Fruit fly (Drosophila melanogaster) whole organism, embryonic: Measurements from ENCODE around the gene CG43954.

Experiments used
- C15 ChIP-seq: fragments of 200-800 bp; sonication (Bioruptor generic); IDR thresholded peaks from 3 replicates; pipeline ENCODE4 v1.3.6; 2022; ENCODE audit warnings: missing biosample characterization, missing genetic modification characterization
- CG12155 ChIP-seq: fragments of 200-800 bp; sonication (Bioruptor generic); optimal IDR thresholded peaks from 3 replicates; lab custom pipeline; 2016; ENCODE audit warnings: missing biosample characterization, missing genetic modification characterization
- CG1233 ChIP-seq: fragments of 200-800 bp; sonication (Bioruptor generic); optimal IDR thresholded peaks from 4 replicates; lab custom pipeline; 2018; ENCODE audit warnings: missing biosample characterization, mild to moderate bottlenecking, missing genetic modification characterization
- CG12769 ChIP-seq: fragments of 200-800 bp; sonication (Bioruptor generic); optimal IDR thresholded peaks from 2 replicates; lab custom pipeline; 2019; ENCODE audit warnings: missing biosample characterization, mild to moderate bottlenecking, missing genetic modification characterization, moderate library complexity
- CG13894 ChIP-seq: fragments of 200-800 bp; sonication (Bioruptor generic); optimal IDR thresholded peaks from 3 replicates; lab custom pipeline; 2018; ENCODE audit warnings: missing biosample characterization, mild to moderate bottlenecking, missing genetic modification characterization, moderate library complexity
- CG1647 ChIP-seq: fragments of 200-800 bp; sonication (Bioruptor generic); optimal IDR thresholded peaks from 3 replicates; lab custom pipeline; 2016; ENCODE audit warnings: missing biosample characterization, missing genetic modification characterization
- CG17186 ChIP-seq: fragments of 200-800 bp; sonication (Bioruptor generic); optimal IDR thresholded peaks from 3 replicates; lab custom pipeline; 2017; ENCODE audit warnings: missing biosample characterization, missing genetic modification reagents, missing genetic modification characterization
- CG17385 ChIP-seq: fragments of 200-800 bp; sonication (Bioruptor generic); optimal IDR thresholded peaks from 3 replicates; lab custom pipeline; 2018; ENCODE audit warnings: missing biosample characterization, mild to moderate bottlenecking, missing genetic modification characterization
- CG2199 ChIP-seq: fragments of 200-800 bp; sonication (Bioruptor generic); IDR thresholded peaks from 3 replicates; pipeline ENCODE4 v1.3.6; 2022; ENCODE audit warnings: missing biosample characterization, missing genetic modification characterization
- CG2678 ChIP-seq: fragments of 200-800 bp; sonication (Bioruptor generic); optimal IDR thresholded peaks from 3 replicates; lab custom pipeline; 2019; ENCODE audit warnings: missing biosample characterization, mild to moderate bottlenecking, missing genetic modification characterization, moderate library complexity
- CG4282 ChIP-seq: fragments of 200-800 bp; sonication (Bioruptor generic); optimal IDR thresholded peaks from 2 replicates; lab custom pipeline; 2016; ENCODE audit warnings: missing biosample characterization, missing genetic modification characterization
- CG4730 ChIP-seq: fragments of 200-800 bp; sonication (Bioruptor generic); IDR thresholded peaks from 2 replicates; pipeline ENCODE4 v1.3.6; 2022; ENCODE audit warnings: missing biosample characterization, missing genetic modification characterization
- CG5180 ChIP-seq: fragments of 200-800 bp; sonication (Bioruptor generic); optimal IDR thresholded peaks from 3 replicates; lab custom pipeline; 2017; ENCODE audit warnings: missing biosample characterization, missing genetic modification characterization, mild to moderate bottlenecking, moderate library complexity, missing genetic modification reagents
- CG7271 ChIP-seq: fragments of 200-800 bp; sonication (Bioruptor generic); optimal IDR thresholded peaks from 2 replicates; lab custom pipeline; 2018; ENCODE audit warnings: missing biosample characterization, mild to moderate bottlenecking, missing genetic modification characterization, moderate library complexity
- CG8290 ChIP-seq, 3 experiments: fragments of 200-800 bp; sonication (Bioruptor generic); optimal IDR thresholded peaks; 2 replicates each; lab custom pipeline; 2016 to 2019; ENCODE audit warnings: missing biosample characterization in 3 of 3, missing genetic modification characterization in 3 of 3, mild to moderate bottlenecking in 2 of 3, moderate library complexity in 1 of 3
- CG8359 ChIP-seq: fragments of 200-800 bp; sonication (Bioruptor generic); optimal IDR thresholded peaks from 2 replicates; lab custom pipeline; 2017; ENCODE audit warnings: missing biosample characterization, mild to moderate bottlenecking, missing genetic modification characterization, borderline replicate concordance
- CG9797 ChIP-seq: fragments of 200-800 bp; sonication (Bioruptor generic); optimal IDR thresholded peaks from 3 replicates; lab custom pipeline; 2018; ENCODE audit warnings: missing biosample characterization, mild to moderate bottlenecking, missing genetic modification characterization
- Dref ChIP-seq: fragments of 200-800 bp; sonication (Bioruptor generic); IDR thresholded peaks from 2 replicates; pipeline ENCODE4 v1.3.6; 2022; ENCODE audit warnings: missing biosample characterization, missing genetic modification characterization
- Fer1 ChIP-seq: fragments of 200-800 bp; sonication (Bioruptor generic); optimal IDR thresholded peaks from 2 replicates; lab custom pipeline; 2017; ENCODE audit warnings: missing biosample characterization, mild to moderate bottlenecking, missing genetic modification characterization
- GATAe ChIP-seq: fragments of 200-800 bp; sonication (Bioruptor generic); conservative IDR thresholded peaks from 2 replicates; pipeline ENCODE4 v1.3.6; 2022; ENCODE audit warnings: missing biosample characterization, missing genetic modification characterization
- Hey ChIP-seq: fragments of 200-800 bp; sonication (Bioruptor generic); optimal IDR thresholded peaks from 3 replicates; lab custom pipeline; 2018; ENCODE audit warnings: missing biosample characterization, mild to moderate bottlenecking, missing genetic modification characterization
- HmgZ ChIP-seq: fragments of 200-800 bp; sonication (Bioruptor generic); optimal IDR thresholded peaks from 2 replicates; lab custom pipeline; 2018; ENCODE audit warnings: missing biosample characterization, mild to moderate bottlenecking, missing genetic modification characterization
- Hmr ChIP-seq: fragments of 200-800 bp; sonication (Bioruptor generic); optimal IDR thresholded peaks from 3 replicates; lab custom pipeline; 2017; ENCODE audit warnings: mild to moderate bottlenecking, missing biosample characterization, missing genetic modification reagents, missing genetic modification characterization
- Jarid2 ChIP-seq: fragments of 200-800 bp; sonication (Bioruptor generic); optimal IDR thresholded peaks from 3 replicates; lab custom pipeline; 2017; ENCODE audit warnings: mild to moderate bottlenecking, missing biosample characterization, missing genetic modification reagents, missing genetic modification characterization
- Lpt ChIP-seq: fragments of >200 bp; optimal IDR thresholded peaks from 2 replicates; lab custom pipeline; 2018; ENCODE audit warnings: missing biosample characterization, missing genetic modification characterization
- MTF-1 ChIP-seq: fragments of 200-800 bp; sonication (Bioruptor generic); optimal IDR thresholded peaks from 2 replicates; lab custom pipeline; 2018; ENCODE audit warnings: missing biosample characterization, mild to moderate bottlenecking, missing genetic modification characterization, borderline replicate concordance
- Neu2 ChIP-seq: fragments of 200-800 bp; sonication (Bioruptor generic); optimal IDR thresholded peaks from 3 replicates; lab custom pipeline; 2016; ENCODE audit warnings: missing biosample characterization, missing genetic modification characterization, borderline replicate concordance
- Pdp1 ChIP-seq, 2 experiments: fragments of 200-800 bp; sonication (Bioruptor generic); optimal IDR thresholded peaks; 3 replicates each; lab custom pipeline; 2016; ENCODE audit warnings: missing biosample characterization in 2 of 2, missing genetic modification characterization in 2 of 2, mild to moderate bottlenecking in 1 of 2, moderate library complexity in 1 of 2
- Sin3A ChIP-seq: fragments of >200 bp; optimal IDR thresholded peaks from 2 replicates; lab custom pipeline; 2018
- Vsx1 ChIP-seq: fragments of 200-800 bp; sonication (Bioruptor generic); optimal IDR thresholded peaks from 2 replicates; lab custom pipeline; 2017; ENCODE audit warnings: missing biosample characterization, mild to moderate bottlenecking, missing genetic modification characterization, missing genetic modification reagents
- chinmo ChIP-seq: fragments of 200-800 bp; sonication (Bioruptor generic); IDR thresholded peaks from 4 replicates; pipeline ENCODE4 v1.3.6; 2022; ENCODE audit warnings: missing biosample characterization, missing genetic modification characterization; ENCODE audit not compliant: partially characterized antibody
- chm ChIP-seq: fragments of 200-800 bp; sonication (Bioruptor generic); IDR thresholded peaks from 2 replicates; pipeline ENCODE4 v1.3.6; 2022; ENCODE audit warnings: missing biosample characterization, missing genetic modification characterization
- croc ChIP-seq: fragments of 200-800 bp; sonication (Bioruptor generic); conservative IDR thresholded peaks from 3 replicates; pipeline ENCODE4 v1.3.6; 2022; ENCODE audit warnings: missing biosample characterization, missing genetic modification characterization
- crol ChIP-seq: fragments of 200-800 bp; sonication (Bioruptor generic); IDR thresholded peaks from 2 replicates; pipeline ENCODE4 v1.3.6; 2022; ENCODE audit warnings: missing biosample characterization, missing genetic modification characterization
- cwo ChIP-seq: fragments of 200-800 bp; sonication (Bioruptor generic); optimal IDR thresholded peaks from 3 replicates; lab custom pipeline; 2017; ENCODE audit warnings: missing biosample characterization, missing genetic modification characterization, mild to moderate bottlenecking, moderate library complexity, missing genetic modification reagents
- ems ChIP-seq: fragments of 200-800 bp; sonication (Bioruptor generic); optimal IDR thresholded peaks from 3 replicates; lab custom pipeline; 2016; ENCODE audit warnings: missing biosample characterization, missing genetic modification characterization
- ftz-f1 ChIP-seq: fragments of 200-800 bp; sonication (Bioruptor generic); optimal IDR thresholded peaks from 2 replicates; lab custom pipeline; 2016; ENCODE audit warnings: missing biosample characterization, missing genetic modification characterization
- gfzf ChIP-seq: fragments of 200-800 bp; sonication (Bioruptor generic); optimal IDR thresholded peaks from 2 replicates; lab custom pipeline; 2016; ENCODE audit warnings: missing biosample characterization, mild to moderate bottlenecking, missing genetic modification characterization, moderate library complexity
- mld ChIP-seq: fragments of 200-800 bp; sonication (Bioruptor generic); IDR thresholded peaks from 3 replicates; pipeline ENCODE4 v1.3.6; 2022; ENCODE audit warnings: missing biosample characterization, missing genetic modification characterization; ENCODE audit not compliant: partially characterized antibody
- sd ChIP-seq: fragments of 200-800 bp; sonication (Bioruptor generic); optimal IDR thresholded peaks from 3 replicates; lab custom pipeline; 2018; ENCODE audit warnings: missing biosample characterization, mild to moderate bottlenecking, missing genetic modification characterization, moderate library complexity
- so ChIP-seq: fragments of 200-800 bp; sonication (Bioruptor generic); IDR thresholded peaks from 3 replicates; pipeline ENCODE4 v1.3.6; 2022; ENCODE audit warnings: missing biosample characterization, missing genetic modification characterization
- sob ChIP-seq: fragments of 200-800 bp; sonication (Bioruptor generic); IDR thresholded peaks from 2 replicates; pipeline ENCODE4 v1.3.6; 2022; ENCODE audit warnings: missing biosample characterization, missing genetic modification characterization
- sug ChIP-seq: fragments of 200-800 bp; optimal IDR thresholded peaks from 2 replicates; lab custom pipeline; 2019; ENCODE audit warnings: missing biosample characterization, mild to moderate bottlenecking, missing genetic modification characterization, moderate library complexity
- tna ChIP-seq: fragments of 200-800 bp; sonication (Bioruptor generic); IDR thresholded peaks from 2 replicates; pipeline ENCODE4 v1.3.6; 2022; ENCODE audit warnings: missing biosample characterization, missing genetic modification characterization; ENCODE audit not compliant: partially characterized antibody
- ttk ChIP-seq: fragments of 200-800 bp; sonication (Bioruptor generic); IDR thresholded peaks from 2 replicates; pipeline ENCODE4 v2.1.2; 2022; ENCODE audit warnings: missing biosample characterization, missing genetic modification characterization
- twi ChIP-seq: fragments of 200-800 bp; optimal IDR thresholded peaks from 2 replicates; lab custom pipeline; 2019; ENCODE audit warnings: missing biosample characterization, mild to moderate bottlenecking, missing genetic modification characterization, moderate library complexity
- tx ChIP-seq: fragments of 200-800 bp; sonication (Bioruptor generic); optimal IDR thresholded peaks from 2 replicates; lab custom pipeline; 2016; ENCODE audit warnings: missing biosample characterization, missing genetic modification characterization
- vnd ChIP-seq: fragments of 200-800 bp; sonication (Bioruptor generic); IDR thresholded peaks from 3 replicates; pipeline ENCODE4 v1.3.6; 2022; ENCODE audit warnings: missing biosample characterization, missing genetic modification characterization; ENCODE audit not compliant: partially characterized antibody
- zen ChIP-seq: fragments of 200-800 bp; sonication (Bioruptor generic); optimal IDR thresholded peaks from 3 replicates; lab custom pipeline; 2018; ENCODE audit warnings: missing biosample characterization, mild to moderate bottlenecking, missing genetic modification characterization, moderate library complexity
- zen2 ChIP-seq: fragments of 200-800 bp; sonication (Bioruptor generic); IDR thresholded peaks from 3 replicates; pipeline ENCODE4 v1.3.6; 2022; ENCODE audit warnings: missing biosample characterization, missing genetic modification characterization; ENCODE audit not compliant: partially characterized antibody

Gene CG43954

DNA sequence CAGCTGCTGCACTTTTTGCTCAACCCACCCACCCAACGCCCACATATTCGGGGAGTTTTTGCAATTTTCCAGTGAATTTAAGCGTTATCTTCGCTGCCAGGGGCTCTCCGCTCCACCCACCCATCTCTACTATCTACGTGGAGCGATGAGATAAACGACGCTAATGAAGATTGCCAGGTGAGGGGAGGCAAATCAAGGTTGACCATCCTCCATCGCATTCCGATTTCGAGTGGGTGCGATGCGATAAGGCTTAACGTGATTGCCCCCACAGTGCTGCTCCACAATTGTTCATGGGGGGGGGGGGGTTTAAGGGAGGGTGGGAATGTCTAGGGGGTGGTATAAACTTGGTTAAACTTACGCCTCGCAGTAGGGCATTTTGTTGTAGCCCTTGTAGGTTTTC, 17.6 kb downstream of the CG43954 start:
- 0 out of 3 replicates have a peak, but pooled peaks have one; percentile 57 for TF ChIP-seq CG2199 (GFP tag; lab: Robert Waterston, UW)
- no peak for TF ChIP-seq CG5180 (GFP tag; lab: Kevin White, UChicago)
- TF ChIP-seq CG2678, result no peak
- no peak for TF ChIP-seq ems
- no peak for TF ChIP-seq CG1647
- peak; percentile 99 for TF ChIP-seq sd
- no peak for TF ChIP-seq CG17186 (GFP tag; lab: Kevin White, UChicago)
- TF ChIP-seq ttk (GFP tag; lab: Robert Waterston, UW), result peak; percentile 68
- TF ChIP-seq ftz-f1 (GFP tag; lab: Kevin White, UChicago), result peak; percentile 57
- TF ChIP-seq Lpt (GFP tag; lab: Kevin White, UChicago), result no peak
- no peak for TF ChIP-seq tna (GFP tag; lab: Robert Waterston, UW)
- no peak for TF ChIP-seq CG9797
- no peak for TF ChIP-seq croc (GFP tag; lab: Robert Waterston, UW)
- TF ChIP-seq Hmr, result no peak
- TF ChIP-seq CG1233, result no peak
- no peak for TF ChIP-seq CG8359 (GFP tag; lab: Kevin White, UChicago)
- TF ChIP-seq twi, result no peak
- TF ChIP-seq so (GFP tag; lab: Robert Waterston, UW), result no peak
- no peak for TF ChIP-seq MTF-1 (GFP tag; lab: Kevin White, UChicago)
- TF ChIP-seq chinmo (GFP tag; lab: Robert Waterston, UW), result 0 out of 4 replicates have a peak, but pooled peaks have one; percentile 48
- no peak for TF ChIP-seq Jarid2
- TF ChIP-seq chm (GFP tag; lab: Robert Waterston, UW), result no peak
- TF ChIP-seq HmgZ (tag; lab: Kevin White, UChicago), result peak; percentile 18
- TF ChIP-seq crol (GFP tag; lab: Robert Waterston, UW), result peak; percentile 90
- TF ChIP-seq C15 (GFP tag; lab: Robert Waterston, UW), result no peak
- TF ChIP-seq vnd, result peak; percentile 39; the same call in 1 of the 3 replicates
- 0 out of 2 replicates have a peak, but pooled peaks have one; percentile 11 for TF ChIP-seq sob (GFP tag; lab: Robert Waterston, UW)
- no peak for TF ChIP-seq zen
- no peak for TF ChIP-seq Neu2
- no peak for TF ChIP-seq Sin3A
- TF ChIP-seq CG17385 (GFP tag; lab: Kevin White, UChicago), result no peak
- no peak for TF ChIP-seq CG12155 (GFP tag; lab: Kevin White, UChicago)
- no peak for TF ChIP-seq Dref (GFP tag; lab: Robert Waterston, UW)
- no peak for TF ChIP-seq CG13894
- TF ChIP-seq Vsx1, result peak; percentile 52
- TF ChIP-seq CG12769 (tag; lab: Kevin White, UChicago), result peak; percentile 15
- TF ChIP-seq Hey (tag; lab: Kevin White, UChicago), result peak; percentile 14
- no peak for TF ChIP-seq Pdp1 (GFP tag; optimal IDR thresholded peaks at IDR 0.05; lab: Kevin White, UChicago)
- TF ChIP-seq tx (GFP tag; lab: Kevin White, UChicago), result no peak
- TF ChIP-seq gfzf (GFP tag; lab: Kevin White, UChicago), result no peak
- TF ChIP-seq Fer1, result no peak
- TF ChIP-seq CG4730 (GFP tag; lab: Robert Waterston, UW), result no peak
- TF ChIP-seq sug, result peak; percentile 99
- no peak for TF ChIP-seq CG7271 (tag; lab: Kevin White, UChicago)
- no peak for TF ChIP-seq zen2 (GFP tag; lab: Robert Waterston, UW)
- no peak for TF ChIP-seq mld (GFP tag; lab: Robert Waterston, UW)
- peak; percentile 98 for TF ChIP-seq GATAe
- TF ChIP-seq CG8290 (GFP tag; optimal IDR thresholded peaks at IDR 0.05; lab: Kevin White, UChicago), result no peak
- peak in 1 of 2 experiments; percentile 42 for TF ChIP-seq CG8290 (tag; optimal IDR thresholded peaks at IDR 0.05; lab: Kevin White, UChicago)
- TF ChIP-seq CG4282 (GFP tag; lab: Kevin White, UChicago), result no peak
- TF ChIP-seq cwo (GFP tag; lab: Kevin White, UChicago), result peak; percentile 22
